Fruit fly (Drosophila melanogaster) whole organism, wandering third instar larva: ENCODE results near the gene CG4297.

Experiments used
- Abd-B ChIP-seq: fragments of >200 bp; optimal IDR thresholded peaks from 2 replicates; lab custom pipeline; 2017; ENCODE audit warnings: missing biosample characterization, missing genetic modification characterization
- CG32264 ChIP-seq: fragments of 200-800 bp; sonication (Bioruptor generic); optimal IDR thresholded peaks from 2 replicates; lab custom pipeline; 2016; ENCODE audit warnings: missing biosample characterization, missing genetic modification characterization
- CG9705 ChIP-seq: fragments of 200-800 bp; sonication (Bioruptor generic); optimal IDR thresholded peaks from 2 replicates; lab custom pipeline; 2018; ENCODE audit warnings: missing biosample characterization, mild to moderate bottlenecking, missing genetic modification characterization
- CrebA ChIP-seq: fragments of 200-800 bp; sonication (Bioruptor generic); optimal IDR thresholded peaks from 2 replicates; lab custom pipeline; 2016; ENCODE audit warnings: missing biosample characterization, mild to moderate bottlenecking, missing genetic modification characterization, borderline replicate concordance
- Dfd ChIP-seq: fragments of >200 bp; optimal IDR thresholded peaks from 2 replicates; lab custom pipeline; 2017; ENCODE audit warnings: missing biosample characterization, missing genetic modification characterization
- Dif ChIP-seq: fragments of 200-275, 200-300 bp; sonication (Bioruptor generic); optimal IDR thresholded peaks from 2 replicates; lab custom pipeline; 2018; ENCODE audit warnings: missing biosample characterization, missing genetic modification characterization; ENCODE audit not compliant: partially characterized antibody
- GATAd ChIP-seq: sonication (Bioruptor generic); optimal IDR thresholded peaks from 2 replicates; lab custom pipeline; 2016; ENCODE audit warnings: missing biosample characterization, missing genetic modification characterization
- HLH106 ChIP-seq: fragments of 200-800 bp; optimal IDR thresholded peaks from 3 replicates; lab custom pipeline; 2019; ENCODE audit warnings: missing biosample characterization, mild to moderate bottlenecking, missing genetic modification characterization, moderate library complexity
- Hnf4 ChIP-seq: fragments of 200-800 bp; sonication (Bioruptor generic); optimal IDR thresholded peaks from 2 replicates; lab custom pipeline; 2016; ENCODE audit warnings: missing biosample characterization, mild to moderate bottlenecking, missing genetic modification characterization
- Hr78 ChIP-seq: fragments of >200 bp; optimal IDR thresholded peaks from 2 replicates; lab custom pipeline; 2017; ENCODE audit warnings: missing biosample characterization, missing genetic modification characterization
- Hr83 ChIP-seq: fragments of 200-300 bp; sonication (Bioruptor generic); optimal IDR thresholded peaks from 2 replicates; lab custom pipeline; 2016; ENCODE audit warnings: missing biosample characterization, mild to moderate bottlenecking, missing genetic modification characterization, moderate library complexity; ENCODE audit not compliant: poor library complexity, severe bottlenecking
- Jra ChIP-seq: sonication (Bioruptor generic); optimal IDR thresholded peaks from 2 replicates; lab custom pipeline; 2016; ENCODE audit warnings: missing biosample characterization, missing genetic modification characterization
- Mio ChIP-seq: sonication (Bioruptor generic); optimal IDR thresholded peaks from 2 replicates; lab custom pipeline; 2016; ENCODE audit warnings: missing biosample characterization, missing genetic modification characterization
- Myc ChIP-seq: fragments of >200 bp; optimal IDR thresholded peaks from 2 replicates; lab custom pipeline; 2017
- N ChIP-seq: fragments of >200 bp; optimal IDR thresholded peaks from 2 replicates; lab custom pipeline; 2018; ENCODE audit warnings: missing biosample characterization, missing external identifiers, missing genetic modification characterization
- OdsH ChIP-seq: fragments of 200-800 bp; sonication (Bioruptor generic); optimal IDR thresholded peaks from 2 replicates; lab custom pipeline; 2016; ENCODE audit warnings: missing biosample characterization, mild to moderate bottlenecking, missing genetic modification characterization
- Rel ChIP-seq, 2 experiments: fragments of 200-800 bp; sonication (Bioruptor generic) in 1 of 2; optimal IDR thresholded peaks; 2 replicates in 1 of 2; 3 replicates in 1 of 2; lab custom pipeline; 2016 to 2019; ENCODE audit warnings: mild to moderate bottlenecking in 2 of 2, missing biosample characterization in 2 of 2, missing genetic modification characterization in 2 of 2, moderate library complexity in 1 of 2
- Sp1 ChIP-seq: fragments of 200-800 bp; sonication (Bioruptor generic); optimal IDR thresholded peaks from 3 replicates; lab custom pipeline; 2019; ENCODE audit warnings: missing biosample characterization, mild to moderate bottlenecking, missing genetic modification characterization, moderate library complexity
- Vsx2 ChIP-seq: fragments of 200-300, 225-300 bp; sonication (Bioruptor generic); optimal IDR thresholded peaks from 2 replicates; lab custom pipeline; 2018; ENCODE audit warnings: missing biosample characterization, missing genetic modification characterization; ENCODE audit not compliant: partially characterized antibody
- br ChIP-seq: fragments of 200-800 bp; sonication (Bioruptor generic); optimal IDR thresholded peaks from 2 replicates; lab custom pipeline; 2016; ENCODE audit warnings: missing biosample characterization, missing genetic modification characterization
- brk ChIP-seq: fragments of 200-800 bp; sonication (Bioruptor generic); optimal IDR thresholded peaks from 2 replicates; lab custom pipeline; 2016; ENCODE audit warnings: missing biosample characterization, mild to moderate bottlenecking, missing genetic modification characterization
- dl ChIP-seq, 2 experiments: fragments of 175-275, 200-275 bp in 1 of 2; fragments of 200-275 bp in 1 of 2; sonication (Bioruptor generic); optimal IDR thresholded peaks; lab custom pipeline; 2018; ENCODE audit warnings: mild to moderate bottlenecking in 2 of 2, missing biosample characterization in 2 of 2, missing genetic modification characterization in 2 of 2, moderate library complexity in 2 of 2; ENCODE audit not compliant: partially characterized antibody in 2 of 2, insufficient read depth in 1 of 2
- dmrt93B ChIP-seq: fragments of 200-800 bp; sonication (Bioruptor generic); optimal IDR thresholded peaks from 2 replicates; lab custom pipeline; 2018; ENCODE audit warnings: missing biosample characterization, mild to moderate bottlenecking, missing genetic modification characterization
- dsf ChIP-seq: sonication (Bioruptor generic); optimal IDR thresholded peaks from 2 replicates; lab custom pipeline; 2016; ENCODE audit warnings: missing biosample characterization, missing genetic modification characterization, borderline replicate concordance
- ey ChIP-seq: fragments of 200-800 bp; sonication (Bioruptor generic); optimal IDR thresholded peaks from 2 replicates; lab custom pipeline; 2016; ENCODE audit warnings: missing biosample characterization, missing genetic modification characterization
- foxo ChIP-seq, 2 experiments: fragments of 200-800 bp; sonication (Bioruptor generic); optimal IDR thresholded peaks; 2 replicates in 1 of 2; 3 replicates in 1 of 2; lab custom pipeline; 2016 to 2017; ENCODE audit warnings: missing biosample characterization in 2 of 2, missing genetic modification characterization in 2 of 2
- fru ChIP-seq: fragments of 200-800 bp; sonication (Bioruptor generic); optimal IDR thresholded peaks from 3 replicates; lab custom pipeline; 2016; ENCODE audit warnings: missing biosample characterization, mild to moderate bottlenecking, missing genetic modification characterization
- h ChIP-seq: fragments of 200-800 bp; sonication (Bioruptor generic); optimal IDR thresholded peaks from 3 replicates; lab custom pipeline; 2016; ENCODE audit warnings: missing biosample characterization, mild to moderate bottlenecking, missing genetic modification characterization
- jim ChIP-seq: fragments of 175-275, 200-325 bp; sonication (Bioruptor generic); optimal IDR thresholded peaks from 2 replicates; lab custom pipeline; 2016; ENCODE audit warnings: missing biosample characterization, mild to moderate bottlenecking, missing genetic modification characterization
- lola ChIP-seq: fragments of >200 bp; optimal IDR thresholded peaks from 2 replicates; lab custom pipeline; 2017; ENCODE audit warnings: missing biosample characterization, missing genetic modification characterization
- pan ChIP-seq: fragments of >200 bp; optimal IDR thresholded peaks from 2 replicates; lab custom pipeline; 2017
- psq ChIP-seq: fragments of 200-800 bp; sonication (Bioruptor generic); optimal IDR thresholded peaks from 3 replicates; lab custom pipeline; 2017; ENCODE audit warnings: missing biosample characterization, mild to moderate bottlenecking, missing genetic modification characterization, moderate library complexity
- rgr ChIP-seq: fragments of 200-800 bp; sonication (Bioruptor generic); optimal IDR thresholded peaks from 3 replicates; lab custom pipeline; 2016; ENCODE audit warnings: missing biosample characterization, mild to moderate bottlenecking, missing genetic modification characterization
- sage ChIP-seq: fragments of 200-800 bp; sonication (Bioruptor generic); optimal IDR thresholded peaks from 2 replicates; lab custom pipeline; 2016; ENCODE audit warnings: missing biosample characterization, mild to moderate bottlenecking, missing genetic modification characterization
- sv ChIP-seq: fragments of 200-800 bp; sonication (Bioruptor generic); optimal IDR thresholded peaks from 3 replicates; lab custom pipeline; 2016; ENCODE audit warnings: missing biosample characterization, missing genetic modification characterization
- tai ChIP-seq: sonication (Bioruptor generic); optimal IDR thresholded peaks from 2 replicates; lab custom pipeline; 2016; ENCODE audit warnings: missing biosample characterization, missing genetic modification characterization
- usp ChIP-seq: fragments of >200 bp; optimal IDR thresholded peaks from 2 replicates; lab custom pipeline; 2017; ENCODE audit warnings: missing biosample characterization, missing genetic modification characterization
- woc ChIP-seq: sonication (Bioruptor generic); optimal IDR thresholded peaks from 2 replicates; lab custom pipeline; 2016; ENCODE audit warnings: missing biosample characterization, mild to moderate bottlenecking, missing genetic modification characterization

Gene CG4297

dm6 chr2L:478749-479482, 6.9 kb upstream of the CG4297 start:
- TF ChIP-seq rgr (GFP tag; lab: Kevin White, UChicago) (peak; percentile 29), dmrt93B (GFP tag; lab: Kevin White, UChicago) (no peak), Hnf4 (GFP tag; lab: Kevin White, UChicago) (peak; percentile 96), GATAd (GFP tag; lab: Kevin White, UChicago) (no peak), dl (GFP tag; optimal IDR thresholded peaks at IDR 0.05; lab: Kevin White, UChicago; ENCODE audit: insufficient read depth in 1 of 2, partially characterized antibody in 2 of 2) (no peak), ey (GFP tag; lab: Kevin White, UChicago) (no peak), foxo (GFP tag; optimal IDR thresholded peaks at IDR 0.05; lab: Kevin White, UChicago) (no peak), Myc (lab: Kevin White, UChicago) (peak; percentile 41), Abd-B (GFP tag; lab: Kevin White, UChicago) (no peak), Vsx2 (no peak), CrebA (GFP tag; lab: Kevin White, UChicago) (peak; percentile 76), CG32264 (no peak), woc (GFP tag; lab: Kevin White, UChicago) (peak; percentile 0), brk (GFP tag; lab: Kevin White, UChicago) (no peak), tai (GFP tag; lab: Kevin White, UChicago) (no peak), Hr78 (GFP tag; lab: Kevin White, UChicago) (no peak), Sp1 (GFP tag; lab: Kevin White, UChicago) (peak; percentile 61), Mio (GFP tag; lab: Kevin White, UChicago) (peak; percentile 95), Jra (GFP tag; lab: Kevin White, UChicago) (peak; percentile 27), HLH106 (tag; lab: Kevin White, UChicago) (peak; percentile 32), OdsH (GFP tag; lab: Kevin White, UChicago) (peak; percentile 21), sv (GFP tag; lab: Kevin White, UChicago) (no peak), psq (GFP tag; lab: Kevin White, UChicago) (peak; percentile 8), fru (peak; percentile 26), sage (GFP tag; lab: Kevin White, UChicago) (no peak), pan (lab: Kevin White, UChicago) (no peak), Dif (peak; percentile 47), h (GFP tag; lab: Kevin White, UChicago) (peak; percentile 59), CG9705 (GFP tag; lab: Kevin White, UChicago) (no peak), N (GFP tag; lab: Kevin White, UChicago) (no peak), Dfd (no peak), Hr83 (GFP tag; lab: Kevin White, UChicago) (no peak), br (GFP tag; lab: Kevin White, UChicago) (peak; percentile 76), Rel (GFP tag; optimal IDR thresholded peaks at IDR 0.05; lab: Kevin White, UChicago) (no peak), Rel (tag; optimal IDR thresholded peaks at IDR 0.05; lab: Kevin White, UChicago) (peak; percentile 57), lola (GFP tag; lab: Kevin White, UChicago) (no peak), dsf (GFP tag; lab: Kevin White, UChicago) (peak; percentile 0), usp (no peak), jim (no peak)

DNA sequence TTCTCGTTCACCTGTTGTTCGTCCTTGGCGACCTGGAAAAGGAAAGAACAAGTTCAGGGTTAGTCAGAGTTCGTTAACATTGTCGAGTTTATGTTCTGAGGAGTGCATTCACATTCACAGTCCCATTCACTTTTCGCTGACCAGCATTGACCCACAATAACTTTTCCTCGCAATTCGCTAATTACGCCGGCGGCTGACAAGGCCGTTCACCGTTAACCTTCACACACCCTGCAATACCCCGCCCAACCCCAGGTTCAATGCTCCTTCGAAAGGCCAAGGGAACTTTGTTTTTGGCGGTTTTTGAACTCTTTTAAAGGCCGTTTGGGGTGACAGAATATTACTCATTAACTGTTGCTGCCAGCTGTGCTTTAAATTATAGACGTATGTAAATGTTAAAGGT, 6.2 kb upstream of the CG4297 start:
- peak; percentile 15 for TF ChIP-seq tai (GFP tag; lab: Kevin White, UChicago)
- no peak for TF ChIP-seq N (GFP tag; lab: Kevin White, UChicago)
- no peak for TF ChIP-seq Abd-B (GFP tag; lab: Kevin White, UChicago)
- no peak for TF ChIP-seq psq (GFP tag; lab: Kevin White, UChicago)
- TF ChIP-seq usp = no peak
